Worm (Caenorhabditis elegans) whole organism, L4 larva: Measurements from ENCODE around the gene srw-36.

Experiments used
- lin-13 ChIP-seq: fragments of 150-350 bp; optimal IDR thresholded peaks from 2 replicates; lab custom pipeline; 2014; ENCODE audit warnings: missing biosample characterization, missing genetic modification reagents, missing genetic modification characterization
- nhr-10 ChIP-seq: fragments of 150-350 bp; optimal IDR thresholded peaks from 2 replicates; lab custom pipeline; 2014; ENCODE audit warnings: missing biosample characterization, missing genetic modification characterization
- nhr-6 ChIP-seq: fragments of 150-350 bp; optimal IDR thresholded peaks from 2 replicates; lab custom pipeline; 2014; ENCODE audit warnings: missing biosample characterization, missing genetic modification characterization
- vab-7 ChIP-seq: fragments of 200-800 bp; sonication (Bioruptor generic); IDR thresholded peaks from 2 replicates; pipeline ENCODE4 v1.3.6; 2022; ENCODE audit warnings: missing genetic modification reagents, missing genetic modification characterization, missing compliant biosample characterization

- TF ChIP-seq nhr-6 (no peak), vab-7 (no peak), lin-13 (GFP tag; lab: Kevin White, UChicago) (no peak), nhr-10 (no peak)
Observed at ce11 chrV:16699752-16700259, 16.8 kb downstream of the srw-36 start, which contains the start of gene Y70C5C.1.
